Fruit fly (Drosophila melanogaster) whole organism, embryonic: ENCODE data around the gene Map205.

ENCODE experiments used
- Awh ChIP-seq: fragments of 200-800 bp; sonication (Bioruptor generic); IDR thresholded peaks from 2 replicates; pipeline ENCODE4, ENCODE4 v1.3.6; 2022; ENCODE audit warnings: missing biosample characterization, missing genetic modification characterization
- Blimp-1 ChIP-seq: fragments of 200-800 bp; sonication (Bioruptor generic); optimal IDR thresholded peaks from 3 replicates; lab custom pipeline; 2018; ENCODE audit warnings: missing biosample characterization, missing genetic modification characterization, mild to moderate bottlenecking, moderate library complexity, missing genetic modification reagents
- CG10209 ChIP-seq: fragments of 200-800 bp; sonication (Bioruptor generic); optimal IDR thresholded peaks from 3 replicates; lab custom pipeline; 2017; ENCODE audit warnings: missing biosample characterization, mild to moderate bottlenecking, missing genetic modification characterization, missing genetic modification reagents
- CG12155 ChIP-seq: fragments of 200-800 bp; sonication (Bioruptor generic); optimal IDR thresholded peaks from 3 replicates; lab custom pipeline; 2016; ENCODE audit warnings: missing biosample characterization, missing genetic modification characterization
- CG14441 ChIP-seq: fragments of 200-800 bp; sonication (Bioruptor generic); IDR thresholded peaks from 2 replicates; pipeline ENCODE4 v1.3.6; 2022; ENCODE audit warnings: missing biosample characterization, missing genetic modification characterization
- CG15011 ChIP-seq: fragments of 200-800 bp; sonication (Bioruptor generic); optimal IDR thresholded peaks from 3 replicates; lab custom pipeline; 2018; ENCODE audit warnings: missing biosample characterization, mild to moderate bottlenecking, missing genetic modification characterization
- CG15479 ChIP-seq: fragments of 200-800 bp; sonication (Bioruptor generic); optimal IDR thresholded peaks from 3 replicates; lab custom pipeline; 2019; ENCODE audit warnings: missing biosample characterization, mild to moderate bottlenecking, missing genetic modification characterization, moderate library complexity
- CG15696 ChIP-seq: fragments of 200-800 bp; sonication (Bioruptor generic); optimal IDR thresholded peaks from 2 replicates; lab custom pipeline; 2019; ENCODE audit warnings: missing biosample characterization, mild to moderate bottlenecking, missing genetic modification characterization, moderate library complexity
- CG17802 ChIP-seq: fragments of 200-800 bp; sonication (Bioruptor generic); optimal IDR thresholded peaks from 2 replicates; lab custom pipeline; 2018; ENCODE audit warnings: missing biosample characterization, mild to moderate bottlenecking, missing genetic modification characterization, moderate library complexity
- CG17829 ChIP-seq: fragments of 200-800 bp; optimal IDR thresholded peaks from 2 replicates; lab custom pipeline; 2019; ENCODE audit warnings: missing biosample characterization, mild to moderate bottlenecking, missing genetic modification characterization, moderate library complexity
- CG2678 ChIP-seq: fragments of 200-800 bp; sonication (Bioruptor generic); optimal IDR thresholded peaks from 3 replicates; lab custom pipeline; 2019; ENCODE audit warnings: missing biosample characterization, mild to moderate bottlenecking, missing genetic modification characterization, moderate library complexity
- CG4360 ChIP-seq: fragments of 200-800 bp; sonication (Bioruptor generic); IDR thresholded peaks from 2 replicates; pipeline ENCODE4 v1.3.6; 2022; ENCODE audit warnings: missing biosample characterization, missing genetic modification characterization
- CG6254 ChIP-seq: fragments of 200-800 bp; sonication (Bioruptor generic); optimal IDR thresholded peaks from 3 replicates; lab custom pipeline; 2017; ENCODE audit warnings: mild to moderate bottlenecking, missing biosample characterization, missing genetic modification reagents, missing genetic modification characterization
- CG6272 ChIP-seq: fragments of 200-800 bp; sonication (Bioruptor generic); IDR thresholded peaks from 2 replicates; pipeline ENCODE4 v1.3.6; 2022; ENCODE audit warnings: missing biosample characterization, missing genetic modification characterization
- CG6654 ChIP-seq: fragments of 200-800 bp; sonication (Bioruptor generic); optimal IDR thresholded peaks from 2 replicates; lab custom pipeline; 2017; ENCODE audit warnings: missing biosample characterization, mild to moderate bottlenecking, missing genetic modification characterization
- CG6813 ChIP-seq: fragments of 200-800 bp; sonication (Bioruptor generic); optimal IDR thresholded peaks from 2 replicates; lab custom pipeline; 2017; ENCODE audit warnings: missing biosample characterization, missing genetic modification characterization, mild to moderate bottlenecking, moderate library complexity, missing genetic modification reagents
- CG7987 ChIP-seq: fragments of 200-800 bp; sonication (Bioruptor generic); optimal IDR thresholded peaks from 2 replicates; lab custom pipeline; 2018; ENCODE audit warnings: missing biosample characterization, mild to moderate bottlenecking, missing genetic modification characterization, moderate library complexity
- CG9437 ChIP-seq: fragments of 200-800 bp; sonication (Bioruptor generic); optimal IDR thresholded peaks from 2 replicates; lab custom pipeline; 2018; ENCODE audit warnings: missing biosample characterization, mild to moderate bottlenecking, missing genetic modification characterization
- Dp ChIP-seq: fragments of 200-800 bp; sonication (Bioruptor generic); optimal IDR thresholded peaks from 2 replicates; lab custom pipeline; 2018; ENCODE audit warnings: missing biosample characterization, mild to moderate bottlenecking, missing genetic modification characterization, moderate library complexity
- E2f2 ChIP-seq: fragments of 200-800 bp; sonication (Bioruptor generic); IDR thresholded peaks from 2 replicates; pipeline ENCODE4 v1.3.6; 2022; ENCODE audit warnings: missing biosample characterization, missing genetic modification characterization
- HLH54F ChIP-seq: fragments of 200-800 bp; sonication (Bioruptor generic); optimal IDR thresholded peaks from 3 replicates; lab custom pipeline; 2016; ENCODE audit warnings: missing biosample characterization, missing genetic modification characterization
- Kr ChIP-seq: fragments of 200-800 bp; sonication (Bioruptor generic); optimal IDR thresholded peaks from 2 replicates; lab custom pipeline; 2017; ENCODE audit warnings: missing biosample characterization, mild to moderate bottlenecking, missing genetic modification characterization
- Med ChIP-seq: fragments of 200-800 bp; sonication (Bioruptor generic); peaks from one replicate; lab custom pipeline; 2016; ENCODE audit warnings: missing biosample characterization, missing genetic modification characterization, mild to moderate bottlenecking, inconsistent platforms, moderate library complexity
- Nf-YB ChIP-seq: fragments of 200-800 bp; sonication (Bioruptor generic); optimal IDR thresholded peaks from 3 replicates; lab custom pipeline; 2019; ENCODE audit warnings: missing biosample characterization, mild to moderate bottlenecking, missing genetic modification characterization, moderate library complexity
- Nf-YC ChIP-seq: fragments of 200-800 bp; optimal IDR thresholded peaks from 3 replicates; lab custom pipeline; 2019; ENCODE audit warnings: missing biosample characterization, mild to moderate bottlenecking, missing genetic modification characterization, moderate library complexity
- Scr ChIP-seq: fragments of 200-800 bp; sonication (Bioruptor generic); IDR thresholded peaks from 2 replicates; pipeline ENCODE4 v1.3.6; 2022; ENCODE audit warnings: missing biosample characterization, missing genetic modification characterization; ENCODE audit not compliant: partially characterized antibody
- Sox102F ChIP-seq: fragments of 200-800 bp; sonication (Bioruptor generic); optimal IDR thresholded peaks from 2 replicates; lab custom pipeline; 2018; ENCODE audit warnings: missing biosample characterization, mild to moderate bottlenecking, missing genetic modification characterization, moderate library complexity
- Trl ChIP-seq, 3 experiments: fragments of >200 bp in 2 of 3; fragments of 200-800 bp in 1 of 3; sonication (Bioruptor generic) in 1 of 3; optimal IDR thresholded peaks; 2 replicates in 1 of 3; 3 replicates in 2 of 3; lab custom pipeline; 2016 to 2017; ENCODE audit warnings: missing biosample characterization in 1 of 3, missing genetic modification characterization in 1 of 3
- ab ChIP-seq: fragments of 200-800 bp; sonication (Bioruptor generic); optimal IDR thresholded peaks from 2 replicates; lab custom pipeline; 2016; ENCODE audit warnings: missing biosample characterization, missing genetic modification characterization
- ap ChIP-seq: fragments of 200-800 bp; sonication (Bioruptor generic); IDR thresholded peaks from 2 replicates; pipeline ENCODE4 v1.3.6; 2022; ENCODE audit warnings: missing biosample characterization, missing genetic modification characterization
- cad ChIP-seq: fragments of >200 bp; optimal IDR thresholded peaks from 2 replicates; lab custom pipeline; 2017; ENCODE audit warnings: missing biosample characterization, missing genetic modification characterization
- chif ChIP-seq, 2 experiments: fragments of 200-800 bp; sonication (Bioruptor generic); optimal IDR thresholded peaks; 3 replicates each; lab custom pipeline; 2016; ENCODE audit warnings: missing biosample characterization in 2 of 2, missing genetic modification characterization in 2 of 2
- dmrt11E ChIP-seq: fragments of 200-800 bp; sonication (Bioruptor generic); optimal IDR thresholded peaks from 3 replicates; lab custom pipeline; 2018; ENCODE audit warnings: missing biosample characterization, mild to moderate bottlenecking, missing genetic modification characterization, moderate library complexity
- en ChIP-seq: fragments of 200-800 bp; sonication (Bioruptor generic); optimal IDR thresholded peaks from 2 replicates; lab custom pipeline; 2016; ENCODE audit warnings: missing biosample characterization, missing genetic modification characterization
- ewg ChIP-seq: fragments of 200-800 bp; sonication (Bioruptor generic); optimal IDR thresholded peaks from 3 replicates; lab custom pipeline; 2017; ENCODE audit warnings: mild to moderate bottlenecking, missing biosample characterization, missing genetic modification reagents, missing genetic modification characterization
- fd64A ChIP-seq: fragments of 200-800 bp; sonication (Bioruptor generic); optimal IDR thresholded peaks from 3 replicates; lab custom pipeline; 2018; ENCODE audit warnings: missing biosample characterization, mild to moderate bottlenecking, missing genetic modification characterization
- gcm ChIP-seq: fragments of 200-800 bp; sonication (Bioruptor generic); optimal IDR thresholded peaks from 2 replicates; lab custom pipeline; 2019; ENCODE audit warnings: missing biosample characterization, mild to moderate bottlenecking, missing genetic modification characterization, moderate library complexity
- hkb ChIP-seq, 2 experiments: fragments of 200-800 bp in 1 of 2; fragments of >200 bp in 1 of 2; sonication (Bioruptor generic) in 1 of 2; IDR thresholded peaks in 1 of 2; optimal IDR thresholded peaks in 1 of 2; 2 replicates each; pipeline versions ENCODE4 v1.3.6 to Lab custom; 2017 to 2022; ENCODE audit warnings: missing biosample characterization in 1 of 2, missing genetic modification characterization in 1 of 2
- mld ChIP-seq: fragments of 200-800 bp; sonication (Bioruptor generic); IDR thresholded peaks from 3 replicates; pipeline ENCODE4 v1.3.6; 2022; ENCODE audit warnings: missing biosample characterization, missing genetic modification characterization; ENCODE audit not compliant: partially characterized antibody
- nerfin-1 ChIP-seq: fragments of 200-800 bp; sonication (Bioruptor generic); optimal IDR thresholded peaks from 3 replicates; lab custom pipeline; 2019; ENCODE audit warnings: missing biosample characterization, mild to moderate bottlenecking, missing genetic modification characterization, moderate library complexity
- pzg ChIP-seq: fragments of 200-800 bp; sonication (Bioruptor generic); optimal IDR thresholded peaks from 3 replicates; lab custom pipeline; 2018; ENCODE audit warnings: missing biosample characterization, mild to moderate bottlenecking, missing genetic modification characterization, moderate library complexity
- scrt ChIP-seq: fragments of 200-800 bp; sonication (Bioruptor generic); optimal IDR thresholded peaks from 2 replicates; lab custom pipeline; 2018; ENCODE audit warnings: missing biosample characterization, mild to moderate bottlenecking, missing genetic modification characterization, moderate library complexity
- sens ChIP-seq: fragments of 200-800 bp; sonication (Bioruptor generic); peaks from one replicate; lab custom pipeline; 2016; ENCODE audit warnings: missing biosample characterization, missing genetic modification characterization
- ssp ChIP-seq: fragments of 200-800 bp; sonication (Bioruptor generic); IDR thresholded peaks from 2 replicates; pipeline ENCODE4 v1.3.6; 2022; ENCODE audit warnings: missing biosample characterization, missing genetic modification characterization
- stwl ChIP-seq: fragments of 200-800 bp; sonication (Bioruptor generic); optimal IDR thresholded peaks from 3 replicates; lab custom pipeline; 2018; ENCODE audit warnings: missing biosample characterization, mild to moderate bottlenecking, missing genetic modification characterization, moderate library complexity
- tna ChIP-seq: fragments of 200-800 bp; sonication (Bioruptor generic); IDR thresholded peaks from 2 replicates; pipeline ENCODE4 v1.3.6; 2022; ENCODE audit warnings: missing biosample characterization, missing genetic modification characterization; ENCODE audit not compliant: partially characterized antibody
- toy ChIP-seq: fragments of 200-800 bp; sonication (Bioruptor generic); IDR thresholded peaks from 2 replicates; pipeline ENCODE4 v1.3.6; 2022; ENCODE audit warnings: missing biosample characterization, missing genetic modification characterization
- zfh1 ChIP-seq: fragments of 200-800 bp; sonication (Bioruptor generic); IDR thresholded peaks from 3 replicates; pipeline ENCODE4 v1.3.6; 2022; ENCODE audit warnings: missing biosample characterization, missing genetic modification characterization

Map205 gene

dm6 chr3R:32015400-32016215 is 52.6 kb downstream of the Map205 start, which contains the start of gene heph:
Gene heph, minus strand, starts transcription at chr3R:32015520.
- TF ChIP-seq nerfin-1 (tag; lab: Kevin White, UChicago) (no peak), CG6254 (no peak), CG9437 (GFP tag; lab: Kevin White, UChicago) (peak; percentile 52), CG14441 (no peak), CG15479 (GFP tag; lab: Kevin White, UChicago) (no peak), en (no peak), sens (GFP tag; lab: Kevin White, UChicago) (no peak), CG15011 (GFP tag; lab: Kevin White, UChicago) (no peak), tna (no peak), CG7987 (no peak), Dp (GFP tag; lab: Kevin White, UChicago) (peak; percentile 15), CG6272 (GFP tag; lab: Robert Waterston, UW) (no peak), ap (GFP tag; lab: Robert Waterston, UW) (no peak), E2f2 (GFP tag; lab: Robert Waterston, UW) (no peak), Med (GFP tag; lab: Kevin White, UChicago) (no peak), gcm (GFP tag; lab: Kevin White, UChicago) (no peak), Trl (optimal IDR thresholded peaks at IDR 0.05; lab: Kevin White, UChicago) (peak; percentile 74 to 77), Trl (GFP tag; optimal IDR thresholded peaks at IDR 0.05; lab: Kevin White, UChicago) (no peak), Blimp-1 (GFP tag; lab: Kevin White, UChicago) (peak; percentile 40), hkb (optimal IDR thresholded peaks at IDR 0.05; lab: Kevin White, UChicago) (no peak), hkb (GFP tag; IDR thresholded peaks at IDR 0.05; lab: Robert Waterston, UW) (no peak), zfh1 (GFP tag; lab: Robert Waterston, UW) (no peak), Nf-YC (no peak), cad (GFP tag; lab: Kevin White, UChicago) (no peak), Scr (GFP tag; lab: Robert Waterston, UW) (no peak), fd64A (no peak), CG2678 (tag; lab: Kevin White, UChicago) (no peak), Sox102F (GFP tag; lab: Kevin White, UChicago) (no peak), dmrt11E (tag; lab: Kevin White, UChicago) (no peak), CG17802 (tag; lab: Kevin White, UChicago) (no peak), scrt (GFP tag; lab: Kevin White, UChicago) (peak; percentile 83), chif (GFP tag; optimal IDR thresholded peaks at IDR 0.05; lab: Kevin White, UChicago) (no peak), CG10209 (no peak), ewg (GFP tag; lab: Kevin White, UChicago) (peak; percentile 76), HLH54F (GFP tag; lab: Kevin White, UChicago) (no peak), CG4360 (GFP tag; lab: Robert Waterston, UW) (no peak), mld (no peak), ssp (no peak), Awh (GFP tag; lab: Robert Waterston, UW) (no peak), stwl (tag; lab: Kevin White, UChicago) (peak; percentile 71), CG6654 (GFP tag; lab: Kevin White, UChicago) (no peak), CG12155 (GFP tag; lab: Kevin White, UChicago) (peak; percentile 86), Nf-YB (GFP tag; lab: Kevin White, UChicago) (no peak), CG15696 (tag; lab: Kevin White, UChicago) (no peak), CG6813 (no peak), pzg (GFP tag; lab: Kevin White, UChicago) (no peak), toy (no peak), CG17829 (tag; lab: Kevin White, UChicago) (no peak), Kr (GFP tag; lab: Kevin White, UChicago) (no peak), ab (no peak)
